Worm (Caenorhabditis elegans) whole organism, young adult: ENCODE results near the gene F43E12.1.

Experiments used
- D2030.7 ChIP-seq: fragments of 200-800 bp; sonication (Bioruptor generic); IDR thresholded peaks from 2 replicates; pipeline ENCODE4 v1.3.6; 2022; ENCODE audit warnings: missing genetic modification reagents, missing genetic modification characterization, missing compliant biosample characterization
- F33H1.4 ChIP-seq: fragments of 200-800 bp; sonication (Bioruptor generic); IDR thresholded peaks from 2 replicates; pipeline ENCODE4 v1.3.6; 2022; ENCODE audit warnings: missing genetic modification reagents, missing genetic modification characterization, missing compliant biosample characterization
- F39B2.1 ChIP-seq: fragments of 200-800 bp; sonication (Bioruptor generic); IDR thresholded peaks from 2 replicates; pipeline ENCODE4 v1.3.6; 2022; ENCODE audit warnings: missing genetic modification reagents, missing genetic modification characterization, missing compliant biosample characterization
- K12H6.12 ChIP-seq: fragments of 200-800 bp; sonication (Bioruptor generic); optimal IDR thresholded peaks from 2 replicates; lab custom pipeline; 2018; ENCODE audit warnings: mild to moderate bottlenecking, missing genetic modification characterization, missing compliant biosample characterization
- Y53G8AR.9 ChIP-seq: fragments of 200-800 bp; sonication (Bioruptor generic); conservative IDR thresholded peaks from 2 replicates; pipeline ENCODE4 v1.3.6; 2022; ENCODE audit warnings: missing genetic modification reagents, missing genetic modification characterization, missing compliant biosample characterization
- ama-1 ChIP-seq, 3 experiments: fragments of 150-350 bp in 1 of 3; sonication (generic microtip) in 2 of 3; optimal IDR thresholded peaks; 2 replicates each; lab custom pipeline; 2014 to 2018; ENCODE audit warnings: missing biosample characterization in 2 of 3, missing genetic modification characterization in 2 of 3, missing genetic modification reagents in 2 of 3
- attf-3 ChIP-seq: fragments of 200-800 bp; sonication (Bioruptor generic); conservative IDR thresholded peaks from 2 replicates; pipeline ENCODE4 v1.3.6; 2022; ENCODE audit warnings: missing genetic modification reagents, missing genetic modification characterization, missing compliant biosample characterization
- bed-2 ChIP-seq: fragments of 200-800 bp; sonication (Bioruptor generic); IDR thresholded peaks from 2 replicates; pipeline ENCODE4 v1.3.6; 2022; ENCODE audit warnings: missing genetic modification reagents, missing genetic modification characterization, missing compliant biosample characterization
- cebp-2 ChIP-seq: fragments of 200-800 bp; sonication (Bioruptor generic); IDR thresholded peaks from 2 replicates; pipeline ENCODE4 v1.3.6; 2022; ENCODE audit warnings: missing genetic modification characterization, missing compliant biosample characterization
- ceh-100 ChIP-seq: fragments of 200-800 bp; sonication (Bioruptor generic); IDR thresholded peaks from 2 replicates; pipeline ENCODE4 v1.3.6; 2022; ENCODE audit warnings: missing genetic modification reagents, missing genetic modification characterization, missing compliant biosample characterization
- ceh-79 ChIP-seq: sonication (generic microtip); optimal IDR thresholded peaks from 2 replicates; lab custom pipeline; 2017; ENCODE audit warnings: mild to moderate bottlenecking, missing genetic modification characterization, missing compliant biosample characterization
- chd-7 ChIP-seq: sonication (generic microtip); optimal IDR thresholded peaks from 2 replicates; lab custom pipeline; 2016; ENCODE audit warnings: mild to moderate bottlenecking, missing genetic modification characterization, moderate library complexity, missing compliant biosample characterization
- dox-1 ChIP-seq: fragments of 200-800 bp; sonication (Bioruptor generic); IDR thresholded peaks from 2 replicates; pipeline ENCODE4 v1.3.6; 2022; ENCODE audit warnings: missing genetic modification reagents, missing genetic modification characterization, missing compliant biosample characterization
- efl-1 ChIP-seq: fragments of 150-350 bp; optimal IDR thresholded peaks from 2 replicates; lab custom pipeline; 2014; ENCODE audit warnings: missing biosample characterization, missing genetic modification reagents, missing genetic modification characterization
- egl-18 ChIP-seq: fragments of 200-800 bp; sonication (Bioruptor generic); IDR thresholded peaks from 2 replicates; pipeline ENCODE4 v1.3.6; 2022; ENCODE audit warnings: missing genetic modification reagents, missing genetic modification characterization, missing compliant biosample characterization
- egl-44 ChIP-seq: fragments of 200-800 bp; sonication (Bioruptor generic); IDR thresholded peaks from 2 replicates; pipeline ENCODE4 v1.3.6; 2022; ENCODE audit warnings: missing genetic modification reagents, missing genetic modification characterization, missing compliant biosample characterization
- egrh-3 ChIP-seq: fragments of 200-800 bp; sonication (Bioruptor generic); IDR thresholded peaks from 2 replicates; pipeline ENCODE4 v1.3.6; 2022; ENCODE audit warnings: missing genetic modification reagents, missing genetic modification characterization, missing compliant biosample characterization
- ekl-4 ChIP-seq: fragments of 200-800 bp; sonication (Bioruptor generic); IDR thresholded peaks from 2 replicates; pipeline ENCODE4 v1.3.6; 2022; ENCODE audit warnings: missing genetic modification reagents, missing genetic modification characterization, missing compliant biosample characterization
- hlh-12 ChIP-seq: sonication (generic microtip); optimal IDR thresholded peaks from 2 replicates; lab custom pipeline; 2016; ENCODE audit warnings: missing genetic modification characterization, missing compliant biosample characterization
- lin-26 ChIP-seq: fragments of 200-800 bp; sonication (Bioruptor generic); IDR thresholded peaks from 2 replicates; pipeline ENCODE4 v1.3.6; 2022; ENCODE audit warnings: missing genetic modification reagents, missing genetic modification characterization, missing compliant biosample characterization
- lin-40 ChIP-seq: sonication (generic microtip); optimal IDR thresholded peaks from 2 replicates; lab custom pipeline; 2016; ENCODE audit warnings: missing genetic modification characterization, mild to moderate bottlenecking, missing compliant biosample characterization, missing genotype, missing genetic modification reagents
- lsy-27 ChIP-seq: sonication (generic microtip); optimal IDR thresholded peaks from 2 replicates; lab custom pipeline; 2017; ENCODE audit warnings: missing genetic modification characterization, mild to moderate bottlenecking, missing compliant biosample characterization, antibody characterized with exemption, missing genotype, borderline replicate concordance; ENCODE audit not compliant: insufficient read depth
- madf-8 ChIP-seq: fragments of 200-800 bp; sonication (Bioruptor generic); conservative IDR thresholded peaks from 2 replicates; pipeline ENCODE4 v1.3.6; 2022; ENCODE audit warnings: missing genetic modification reagents, missing genetic modification characterization, missing compliant biosample characterization
- mes-4 ChIP-seq: sonication (generic microtip); optimal IDR thresholded peaks from 2 replicates; lab custom pipeline; 2016; ENCODE audit warnings: missing genotype, missing genetic modification characterization, missing compliant biosample characterization
- mxl-1 ChIP-seq: sonication (generic microtip); optimal IDR thresholded peaks from 2 replicates; lab custom pipeline; 2016; ENCODE audit warnings: missing genetic modification characterization, missing compliant biosample characterization
- nfyb-1 ChIP-seq: fragments of 200-800 bp; sonication (Bioruptor generic); IDR thresholded peaks from 2 replicates; pipeline ENCODE4 v1.3.6; 2022; ENCODE audit warnings: missing genetic modification reagents, missing genetic modification characterization, missing compliant biosample characterization
- nhr-179 ChIP-seq: sonication (generic microtip); optimal IDR thresholded peaks from 2 replicates; lab custom pipeline; 2016; ENCODE audit warnings: mild to moderate bottlenecking, missing genetic modification characterization, missing compliant biosample characterization
- pha-4 ChIP-seq: fragments of 150-350 bp; sonication (generic microtip); optimal IDR thresholded peaks from 2 replicates; lab custom pipeline; 2014; ENCODE audit warnings: missing biosample characterization, missing genetic modification reagents, missing genetic modification characterization
- rcor-1 ChIP-seq: fragments of 200-800 bp; sonication (Bioruptor generic); IDR thresholded peaks from 2 replicates; pipeline ENCODE4 v1.3.6; 2022; ENCODE audit warnings: missing genetic modification reagents, missing genetic modification characterization, missing compliant biosample characterization
- repo-1 ChIP-seq: sonication (generic microtip); optimal IDR thresholded peaks from 2 replicates; lab custom pipeline; 2017; ENCODE audit warnings: mild to moderate bottlenecking, missing genetic modification characterization, missing compliant biosample characterization
- snpc-1.1 ChIP-seq: sonication (generic microtip); optimal IDR thresholded peaks from 2 replicates; lab custom pipeline; 2017; ENCODE audit warnings: missing genetic modification characterization, mild to moderate bottlenecking, missing compliant biosample characterization, antibody characterized with exemption, moderate library complexity, missing genotype, missing genetic modification reagents; ENCODE audit not compliant: insufficient read depth
- snpc-1.3 ChIP-seq: sonication (generic microtip); optimal IDR thresholded peaks from 2 replicates; lab custom pipeline; 2017; ENCODE audit warnings: missing genetic modification characterization, mild to moderate bottlenecking, missing compliant biosample characterization, antibody characterized with exemption, moderate library complexity, missing genotype, missing genetic modification reagents; ENCODE audit not compliant: insufficient read depth
- snpc-3.4 ChIP-seq: sonication (generic microtip); optimal IDR thresholded peaks from 2 replicates; lab custom pipeline; 2017; ENCODE audit warnings: missing genetic modification characterization, mild to moderate bottlenecking, missing compliant biosample characterization, antibody characterized with exemption, moderate library complexity, missing genotype, missing genetic modification reagents
- sptf-2 ChIP-seq: fragments of 200-800 bp; sonication (Bioruptor generic); optimal IDR thresholded peaks from 2 replicates; lab custom pipeline; 2018; ENCODE audit warnings: mild to moderate bottlenecking, missing genetic modification characterization, missing compliant biosample characterization
- tlf-1 ChIP-seq: fragments of 200-800 bp; sonication (Bioruptor generic); optimal IDR thresholded peaks from 2 replicates; lab custom pipeline; 2018; ENCODE audit warnings: mild to moderate bottlenecking, missing genetic modification characterization, missing compliant biosample characterization
- unc-130 ChIP-seq: sonication (generic microtip); optimal IDR thresholded peaks from 2 replicates; lab custom pipeline; 2016; ENCODE audit warnings: missing genetic modification reagents, missing genetic modification characterization, missing compliant biosample characterization
- unc-62 ChIP-seq: fragments of 150-350 bp; optimal IDR thresholded peaks from 2 replicates; lab custom pipeline; 2014; ENCODE audit warnings: missing biosample characterization, missing genetic modification reagents, missing genetic modification characterization
- xnd-1 ChIP-seq: sonication (generic microtip); optimal IDR thresholded peaks from 2 replicates; lab custom pipeline; 2016; ENCODE audit warnings: missing genotype, missing genetic modification reagents, missing genetic modification characterization, missing compliant biosample characterization
- zfh-2 ChIP-seq: fragments of 200-800 bp; sonication (Bioruptor generic); conservative IDR thresholded peaks from 2 replicates; pipeline ENCODE4 v1.3.6; 2022; ENCODE audit warnings: missing genetic modification reagents, missing genetic modification characterization, missing compliant biosample characterization
- zim-3 ChIP-seq: sonication (generic microtip); optimal IDR thresholded peaks from 2 replicates; lab custom pipeline; 2017; ENCODE audit warnings: mild to moderate bottlenecking, missing genetic modification characterization, moderate library complexity, missing compliant biosample characterization
- ztf-22 ChIP-seq: fragments of 200-800 bp; sonication (Bioruptor generic); optimal IDR thresholded peaks from 2 replicates; lab custom pipeline; 2018; ENCODE audit warnings: mild to moderate bottlenecking, missing genetic modification characterization, moderate library complexity, missing compliant biosample characterization
- ztf-25 ChIP-seq: fragments of 200-800 bp; sonication (Bioruptor generic); IDR thresholded peaks from 2 replicates; pipeline ENCODE4 v1.3.6; 2022; ENCODE audit warnings: missing genetic modification reagents, missing genetic modification characterization, missing compliant biosample characterization
- ztf-6 ChIP-seq: fragments of 200-800 bp; sonication (Bioruptor generic); IDR thresholded peaks from 2 replicates; pipeline ENCODE4 v1.3.6; 2022; ENCODE audit warnings: missing genetic modification reagents, missing genetic modification characterization, missing compliant biosample characterization

F43E12.1 gene

DNA sequence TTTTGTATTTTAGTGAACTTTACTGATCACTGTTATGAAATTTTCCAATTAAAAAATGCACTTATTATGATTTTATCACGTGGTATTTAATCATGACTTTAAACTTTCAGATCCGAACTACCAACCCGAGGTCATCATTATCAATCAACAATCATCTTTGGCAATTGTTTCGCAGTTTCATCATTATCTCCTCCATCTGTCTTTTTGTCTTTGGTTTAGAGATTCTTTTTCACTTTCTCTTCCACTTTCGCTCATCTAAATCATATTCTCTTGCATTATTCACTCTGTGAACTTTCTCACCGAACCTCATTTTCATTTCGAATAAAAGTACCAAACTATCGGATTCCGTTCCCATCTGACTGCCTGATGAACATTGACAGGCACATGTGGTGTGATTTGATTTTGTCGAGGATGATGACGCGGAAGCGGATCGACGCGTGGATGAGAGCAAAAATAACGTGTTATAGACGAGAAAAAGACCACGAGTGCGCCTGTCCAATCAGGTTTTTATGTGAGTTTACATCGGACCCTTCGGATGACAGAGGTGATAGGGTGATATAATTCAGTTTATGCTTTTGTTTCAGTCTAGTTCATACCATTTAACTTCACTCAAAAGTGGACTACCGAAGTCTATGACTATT is 33.1 kb downstream of the F43E12.1 start:
- TF ChIP-seq zfh-2 (GFP tag; lab: Robert Waterston, UW) (no peak), snpc-1.1 (tag; lab: Kevin White, UChicago) (no peak), Y53G8AR.9 (no peak), ceh-79 (tag; lab: Kevin White, UChicago) (no peak), mes-4 (no peak), cebp-2 (GFP tag; lab: Robert Waterston, UW) (no peak), madf-8 (no peak), ztf-6 (no peak), unc-62 (GFP tag; lab: Kevin White, UChicago) (no peak), dox-1 (GFP tag; lab: Robert Waterston, UW) (no peak), sptf-2 (GFP tag; lab: Kevin White, UChicago) (no peak), hlh-12 (tag; lab: Kevin White, UChicago) (no peak), xnd-1 (no peak), F39B2.1 (GFP tag; lab: Robert Waterston, UW) (no peak), attf-3 (no peak), bed-2 (GFP tag; lab: Robert Waterston, UW) (no peak), unc-130 (no peak), lsy-27 (tag; lab: Kevin White, UChicago) (no peak)
- TF ChIP-seq, all 124 proteins: peak for 0

ce11 chrX:7211405-7211804 is 34.0 kb downstream of the F43E12.1 start, which contains the start of gene spp-22:
TSS of gene spp-22 (plus strand) at chrX:7211705.
- TF ChIP-seq repo-1 (tag; lab: Kevin White, UChicago) (no peak), snpc-1.3 (tag; lab: Kevin White, UChicago) (no peak), nhr-179 (tag; lab: Kevin White, UChicago) (no peak), egrh-3 (no peak), F33H1.4 (GFP tag; lab: Robert Waterston, UW) (no peak), egl-18 (no peak), egl-44 (GFP tag; lab: Robert Waterston, UW) (no peak), ceh-100 (GFP tag; lab: Robert Waterston, UW) (no peak), tlf-1 (no peak), snpc-3.4 (tag; lab: Kevin White, UChicago) (no peak), ztf-25 (GFP tag; lab: Robert Waterston, UW) (no peak), rcor-1 (GFP tag; lab: Robert Waterston, UW) (no peak), D2030.7 (GFP tag; lab: Robert Waterston, UW) (no peak), lin-40 (tag; lab: Kevin White, UChicago) (no peak), efl-1 (no peak), mxl-1 (no peak)

DNA sequence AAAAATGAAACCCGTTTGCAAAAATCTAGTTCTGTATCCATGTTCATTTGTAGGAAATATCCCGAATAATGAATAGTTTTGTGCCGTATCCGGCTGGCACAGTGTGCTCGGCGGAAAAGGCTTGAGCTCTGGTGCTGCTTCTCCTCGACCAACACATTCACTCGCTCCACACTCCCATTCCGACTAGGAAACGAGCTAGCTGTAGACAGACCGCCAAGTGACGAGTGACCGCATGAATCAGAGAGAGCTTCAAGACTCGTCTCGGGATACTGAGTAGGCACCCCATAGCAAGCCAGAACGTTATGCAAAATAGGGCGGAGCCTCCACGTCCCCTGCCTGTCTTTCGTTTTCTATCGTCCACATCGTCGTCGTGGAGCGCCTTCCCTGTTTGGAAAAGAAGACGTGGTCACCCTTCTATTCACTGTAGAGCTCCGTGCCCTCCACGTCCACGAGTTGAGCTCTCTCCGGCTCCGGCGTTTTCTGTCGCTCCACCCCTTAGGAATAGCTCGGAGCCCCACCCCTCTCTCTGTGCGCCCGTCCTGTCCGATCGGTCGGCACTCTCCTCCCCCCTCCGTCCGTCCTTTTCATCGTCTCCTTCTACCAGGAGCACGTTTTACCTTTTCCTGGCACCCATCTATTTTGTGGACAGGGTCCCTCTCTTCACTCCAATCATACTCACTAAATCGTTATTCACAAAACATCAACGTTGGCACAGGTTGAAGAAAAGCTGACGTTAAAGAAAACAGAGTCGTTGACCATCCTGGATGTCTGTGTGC is 40.5 kb downstream of the F43E12.1 start, which contains the start of gene syd-9:
TSS of gene syd-9 (plus strand) at position 394 of the 776 bp plus-strand sequence.
- peak; percentile 76; the same call in 1 of the 2 replicates for TF ChIP-seq egrh-3
- TF ChIP-seq ztf-22 = no peak
- 0 out of 2 replicates have a peak, but pooled peaks have one; percentile 25 for TF ChIP-seq nfyb-1 (GFP tag; lab: Robert Waterston, UW)
- TF ChIP-seq chd-7 = peak; percentile 8
- no peak for TF ChIP-seq pha-4 (tag; lab: Kevin White, UChicago)
- no peak for TF ChIP-seq ama-1 (optimal IDR thresholded peaks at IDR 0.05; lab: Kevin White, UChicago)
- no peak for TF ChIP-seq ama-1 (GFP tag; optimal IDR thresholded peaks at IDR 0.05; lab: Kevin White, UChicago)
- 0 out of 2 replicates have a peak, but pooled peaks have one; percentile 16 for TF ChIP-seq lin-26 (GFP tag; lab: Robert Waterston, UW)
- peak; percentile 63 for TF ChIP-seq zim-3 (tag; lab: Kevin White, UChicago)
- TF ChIP-seq zfh-2 (GFP tag; lab: Robert Waterston, UW) = peak; percentile 84
- TF ChIP-seq ekl-4 (GFP tag; lab: Robert Waterston, UW) = peak; percentile 23; the same call in 1 of the 2 replicates
- peak; percentile 50 for TF ChIP-seq K12H6.12 (tag; lab: Kevin White, UChicago)
- 0 out of 2 replicates have a peak, but pooled peaks have one; percentile 10 for TF ChIP-seq dox-1 (GFP tag; lab: Robert Waterston, UW)
